Fruit fly (Drosophila melanogaster): ENCODE data around the gene CG2116.

Gene CG2116

DNA sequence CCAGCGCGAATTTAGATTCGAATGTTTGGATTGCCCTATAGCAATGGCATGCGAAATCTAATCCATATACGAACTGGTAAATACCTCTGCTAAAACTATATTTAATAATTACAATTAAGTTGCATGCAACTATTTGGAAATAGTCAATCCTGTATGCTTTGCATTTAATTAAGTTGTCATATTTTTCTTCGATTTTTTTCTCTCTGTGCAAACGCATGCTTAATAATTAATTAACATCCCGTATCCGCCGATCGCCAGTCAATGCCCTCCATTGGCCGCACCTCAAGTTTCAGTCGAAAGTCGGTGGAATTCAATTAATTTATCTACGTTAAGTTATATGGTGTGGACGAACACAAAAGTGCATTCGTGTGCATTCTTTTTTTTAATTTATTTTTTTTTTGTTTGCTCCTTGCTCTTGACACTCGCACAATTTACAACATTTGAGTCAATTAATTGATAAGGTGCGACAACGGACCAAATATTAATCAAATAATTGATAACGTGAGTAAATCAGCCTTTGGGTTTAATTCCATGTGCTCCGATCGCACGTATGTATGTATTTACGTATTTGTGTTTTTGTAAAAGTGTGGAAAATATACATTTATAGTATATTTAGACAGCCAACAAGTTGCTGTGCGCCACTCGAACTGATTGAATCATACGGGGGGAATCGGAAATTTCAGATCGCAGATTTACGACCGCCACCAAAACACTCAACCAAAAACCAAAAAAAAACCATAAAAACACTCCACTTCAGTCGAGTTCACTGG lies 23.1 kb upstream of the CG2116 start (continued):
- TF ChIP-seq CG10669 (GFP tag; optimal IDR thresholded peaks at IDR 0.05) (no peak), Sox14 (GFP tag; optimal IDR thresholded peaks at IDR 0.05) (no peak), CG4318 (GFP tag; optimal IDR thresholded peaks at IDR 0.05) (no peak), salr (GFP tag; optimal IDR thresholded peaks at IDR 0.05) (no peak), esn (GFP tag; optimal IDR thresholded peaks at IDR 0.05) (peak; percentile 3), CG11902 (GFP tag; optimal IDR thresholded peaks at IDR 0.05) (no peak), Hr4 (GFP tag; optimal IDR thresholded peaks at IDR 0.05) (no peak), CG6276 (GFP tag; optimal IDR thresholded peaks at IDR 0.05) (no peak), svp (GFP tag) (peak; percentile 11), CG7368 (GFP tag; optimal IDR thresholded peaks at IDR 0.05) (no peak), pdm3 (GFP tag; optimal IDR thresholded peaks at IDR 0.05) (no peak), CG6808 (GFP tag; optimal IDR thresholded peaks at IDR 0.05) (no peak), vri (GFP tag; optimal IDR thresholded peaks at IDR 0.05) (peak; percentile 78), CG15336 (GFP tag; IDR thresholded peaks at IDR 0.05) (no peak), fd85E (GFP tag; optimal IDR thresholded peaks at IDR 0.05) (no peak), CG32006 (GFP tag; optimal IDR thresholded peaks at IDR 0.05) (no peak), Sox15 (GFP tag; optimal IDR thresholded peaks at IDR 0.05) (no peak), Hr39 (GFP tag; optimal IDR thresholded peaks at IDR 0.05) (no peak), topi (GFP tag; optimal IDR thresholded peaks at IDR 0.05) (peak; percentile 15), Lpt (GFP tag; optimal IDR thresholded peaks at IDR 0.05) (no peak), CG10631 (GFP tag; optimal IDR thresholded peaks at IDR 0.05) (no peak), CG31627 (GFP tag; optimal IDR thresholded peaks at IDR 0.05) (no peak), CG1621 (tag; optimal IDR thresholded peaks at IDR 0.05) (no peak), net (GFP tag; optimal IDR thresholded peaks at IDR 0.05) (no peak), CG11294 (GFP tag; IDR thresholded peaks at IDR 0.05) (no peak), fkh (GFP tag; optimal IDR thresholded peaks at IDR 0.05) (peak; percentile 45), Eip75B (GFP tag; optimal IDR thresholded peaks at IDR 0.05) (no peak), dac (GFP tag; optimal IDR thresholded peaks at IDR 0.05) (no peak)

DNA sequence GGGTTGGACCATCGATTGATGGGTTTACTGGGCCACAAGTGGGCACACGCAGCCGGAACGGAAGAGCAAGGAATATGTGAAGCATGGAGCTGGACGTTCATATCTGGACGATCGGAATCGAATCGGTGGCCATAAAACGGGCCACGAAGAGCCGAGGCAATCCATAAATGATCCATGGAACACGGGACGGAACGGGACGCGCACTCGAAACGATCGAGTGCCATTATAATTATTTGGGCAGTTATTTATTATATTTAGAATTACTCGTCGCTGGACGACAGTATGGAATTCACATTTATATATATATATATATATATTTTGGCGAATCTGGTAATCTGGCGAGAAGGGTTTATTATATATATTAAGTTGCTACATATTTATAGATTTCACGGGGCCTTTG lies 21.7 kb upstream of the CG2116 start:
- no peak for TF ChIP-seq CG6854 (GFP tag; optimal IDR thresholded peaks at IDR 0.05)
- no peak for TF ChIP-seq CG9139 (GFP tag; optimal IDR thresholded peaks at IDR 0.05)
- no peak for TF ChIP-seq Blimp-1 (GFP tag; optimal IDR thresholded peaks at IDR 0.05)
- TF ChIP-seq dsx (GFP tag; optimal IDR thresholded peaks at IDR 0.05; ENCODE audit: poor library complexity, severe bottlenecking): no peak
- no peak for TF ChIP-seq fd85E (GFP tag; optimal IDR thresholded peaks at IDR 0.05)
- no peak for TF ChIP-seq CG31627 (GFP tag; optimal IDR thresholded peaks at IDR 0.05)
- TF ChIP-seq acj6 (GFP tag; optimal IDR thresholded peaks at IDR 0.05): no peak
- no peak for TF ChIP-seq Met (GFP tag; optimal IDR thresholded peaks at IDR 0.05)
- no peak for TF ChIP-seq Sox102F (GFP tag; optimal IDR thresholded peaks at IDR 0.05)
- no peak for TF ChIP-seq CG3032 (tag; optimal IDR thresholded peaks at IDR 0.05)
- TF ChIP-seq Hr39 (GFP tag; optimal IDR thresholded peaks at IDR 0.05): no peak
- TF ChIP-seq Sox15 (GFP tag; optimal IDR thresholded peaks at IDR 0.05): no peak
- TF ChIP-seq CG4318 (GFP tag; optimal IDR thresholded peaks at IDR 0.05): no peak
- TF ChIP-seq CG6163 (GFP tag; IDR thresholded peaks at IDR 0.05): no peak
- TF ChIP-seq CG6808 (GFP tag; optimal IDR thresholded peaks at IDR 0.05): no peak
- TF ChIP-seq CG11294 (GFP tag; IDR thresholded peaks at IDR 0.05): no peak
- no peak for TF ChIP-seq Hr38 (GFP tag; optimal IDR thresholded peaks at IDR 0.05)
- no peak for TF ChIP-seq fkh (GFP tag; optimal IDR thresholded peaks at IDR 0.05)

DNA sequence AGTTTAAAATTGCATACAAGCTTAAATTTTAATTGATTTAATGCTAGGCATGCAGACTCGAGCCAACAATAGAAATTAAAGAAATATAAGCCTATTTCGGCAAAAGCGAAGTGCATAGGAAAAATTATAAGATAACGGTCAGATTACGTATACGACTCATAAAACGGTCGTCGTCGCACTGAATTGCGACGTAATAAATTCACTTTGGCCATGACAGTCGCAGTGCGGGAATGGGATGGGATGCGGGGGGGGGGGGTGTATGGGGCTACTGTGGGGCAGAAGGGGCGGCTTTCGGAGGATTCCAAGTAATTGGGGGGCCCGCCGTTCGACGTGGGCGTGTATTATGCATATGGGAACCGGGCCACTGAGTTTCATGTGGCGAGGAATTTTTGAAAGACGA lies 18.6 kb upstream of the CG2116 start:
- TF ChIP-seq CG11294 (GFP tag; IDR thresholded peaks at IDR 0.05) (no peak), vri (GFP tag; optimal IDR thresholded peaks at IDR 0.05) (peak; percentile 76)

Measured in whole organism, prepupa.